Worm (Caenorhabditis elegans): ENCODE measurements around the gene B0244.6.

The B0244.6 gene

DNA sequence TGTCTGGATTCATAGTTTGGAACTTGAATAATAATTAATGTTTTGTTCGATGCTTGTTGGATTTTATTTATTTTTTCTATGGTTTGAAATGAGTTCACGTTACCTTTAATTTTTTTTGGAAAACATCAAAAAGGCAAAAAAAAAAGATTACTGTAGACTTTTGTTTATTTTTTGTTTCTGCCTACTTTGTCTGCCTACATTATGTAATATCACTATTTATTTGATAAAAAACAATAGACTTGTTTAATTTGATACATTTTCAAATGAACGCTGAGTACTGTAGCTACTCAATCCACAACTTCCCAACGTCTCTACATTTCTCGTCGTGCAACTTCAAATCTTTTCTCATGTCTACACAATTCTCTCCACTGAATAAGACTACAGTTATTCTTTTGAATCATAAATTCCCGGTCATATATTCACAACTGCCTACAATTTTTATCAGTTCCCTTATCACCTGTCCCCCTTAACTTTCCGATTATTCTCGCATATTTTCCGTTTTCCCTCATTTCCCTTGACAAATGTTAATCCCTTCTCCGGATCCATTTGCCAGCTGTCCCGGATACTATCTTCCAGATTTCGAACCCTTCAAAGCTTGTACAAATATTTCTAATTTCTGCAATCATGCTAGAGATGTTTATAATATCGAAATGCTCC lies 6.7 kb upstream of the B0244.6 start, which contains the start of the genes B0244.9 and B0244.7:
B0244.9 (minus strand) TSS at position 51 of the 657 bp plus-strand sequence.
B0244.7 (plus strand) TSS at position 522 of the 657 bp plus-strand sequence.
- TF ChIP-seq fos-1 (tag; optimal IDR thresholded peaks at IDR 0.05), result peak; percentile 83
- no peak for TF ChIP-seq crh-2 (tag; optimal IDR thresholded peaks at IDR 0.05)
- no peak for TF ChIP-seq C34F6.9 (tag; optimal IDR thresholded peaks at IDR 0.05)

DNA sequence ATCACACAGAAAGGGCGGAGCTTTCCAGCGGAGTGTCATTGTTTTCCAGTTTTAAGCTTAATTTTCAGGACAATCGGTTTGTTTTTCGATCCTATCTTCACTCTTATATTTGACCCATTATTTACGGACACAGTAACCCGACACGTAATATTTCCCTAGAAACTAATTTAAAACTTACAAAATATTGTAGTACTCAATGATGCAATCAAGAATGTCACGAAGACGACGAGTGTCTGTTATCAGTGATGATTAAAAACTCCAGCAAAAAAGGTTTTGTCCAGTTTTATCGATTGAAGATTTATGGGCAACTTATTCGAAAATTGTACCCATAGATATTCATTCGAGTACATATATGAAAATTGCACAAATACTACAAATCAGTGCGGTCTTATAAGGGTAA lies 4.9 kb upstream of the B0244.6 start, which contains the start of gene B0244.17:
B0244.17 (plus strand) TSS at position 301 of the 400 bp plus-strand sequence.
- TF ChIP-seq fos-1 (tag; optimal IDR thresholded peaks at IDR 0.05) (peak; percentile 73), mab-5 (tag; optimal IDR thresholded peaks at IDR 0.05) (no peak), alr-1 (tag; optimal IDR thresholded peaks at IDR 0.05) (no peak)

DNA sequence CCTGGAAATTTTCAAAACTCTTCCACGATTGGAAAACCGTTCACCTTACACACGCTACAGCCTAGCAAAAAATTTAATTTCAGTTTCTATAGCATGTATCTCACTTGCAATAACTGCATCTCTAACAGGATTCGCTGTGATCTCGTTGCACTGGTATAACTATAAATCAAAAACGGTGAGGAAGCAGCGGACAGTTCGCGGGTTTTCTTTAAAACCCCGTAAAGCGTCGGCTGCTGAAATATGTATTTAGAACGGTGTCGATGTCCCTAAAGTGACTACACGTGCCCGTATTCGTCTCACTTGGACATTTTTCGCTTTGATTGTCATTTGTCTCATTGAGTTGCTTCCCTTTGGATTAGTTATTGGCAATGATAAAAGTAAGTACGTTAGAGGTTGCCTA lies 3.5 kb upstream of the B0244.6 start:
- TF ChIP-seq F13H6.1 (tag; optimal IDR thresholded peaks at IDR 0.05) (no peak), gmeb-1 (tag; optimal IDR thresholded peaks at IDR 0.05) (no peak), C34F6.9 (tag; optimal IDR thresholded peaks at IDR 0.05) (no peak), peb-1 (tag; optimal IDR thresholded peaks at IDR 0.05) (no peak), lin-39 (tag; optimal IDR thresholded peaks at IDR 0.05) (no peak), aly-2 (tag; optimal IDR thresholded peaks at IDR 0.05) (no peak), unc-39 (tag; optimal IDR thresholded peaks at IDR 0.05) (no peak), egl-27 (tag; optimal IDR thresholded peaks at IDR 0.05) (no peak), mdl-1 (tag; optimal IDR thresholded peaks at IDR 0.05) (no peak), ceh-82 (tag; optimal IDR thresholded peaks at IDR 0.05) (no peak), unc-62 (GFP tag; optimal IDR thresholded peaks at IDR 0.05) (no peak), ztf-4 (tag; optimal IDR thresholded peaks at IDR 0.05) (no peak)

DNA sequence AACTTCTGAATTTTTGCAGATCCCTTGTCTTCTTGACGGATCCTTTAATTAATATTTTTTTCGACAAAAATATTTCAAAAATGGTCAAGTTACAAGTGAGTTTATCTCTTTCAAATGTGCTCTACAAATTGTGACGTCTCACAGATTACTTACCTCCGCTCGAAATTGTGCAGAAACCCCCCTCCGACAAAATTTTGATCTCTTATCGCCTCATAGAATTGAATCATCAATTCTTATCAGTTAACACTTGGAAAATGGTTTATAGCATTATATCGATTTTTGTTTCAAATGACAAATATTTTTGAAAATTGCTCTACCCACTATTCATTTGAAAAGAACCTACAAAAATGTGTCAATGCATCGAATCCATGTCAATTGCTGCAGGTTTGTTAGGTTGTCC lies 2.9 kb upstream of the B0244.6 start, which contains the start of gene B0244.10:
B0244.10 (plus strand) TSS at position 254 of the 400 bp plus-strand sequence.
- TF ChIP-seq ZK546.5 (tag; optimal IDR thresholded peaks at IDR 0.05) (no peak), crh-2 (tag; optimal IDR thresholded peaks at IDR 0.05) (peak; percentile 34), fos-1 (tag; optimal IDR thresholded peaks at IDR 0.05) (peak; percentile 98), gmeb-1 (tag; optimal IDR thresholded peaks at IDR 0.05) (peak; percentile 2), blmp-1 (tag; optimal IDR thresholded peaks at IDR 0.05; ENCODE audit: insufficient read depth) (no peak)

DNA sequence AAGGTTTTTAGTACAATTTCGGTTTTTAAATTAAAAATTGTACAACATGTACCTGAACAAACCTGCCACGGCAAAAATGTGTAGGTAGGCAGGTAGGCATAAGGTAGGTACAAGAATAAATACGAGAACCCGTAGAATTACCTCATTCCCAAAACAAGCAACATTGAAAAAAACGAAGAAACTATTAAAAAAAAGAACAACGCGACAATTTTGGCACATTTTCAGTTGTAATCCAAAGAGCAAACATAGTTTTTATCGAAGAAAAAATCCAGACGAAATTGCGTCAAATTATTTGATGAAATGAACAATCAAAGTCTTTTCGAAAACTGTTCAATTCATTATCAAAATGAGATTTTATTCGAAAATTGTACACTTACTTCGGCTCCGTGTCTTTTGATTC lies 2.9 kb downstream of the B0244.6 start, which contains the start of gene B0244.16:
B0244.16 (plus strand) TSS at position 301 of the 400 bp plus-strand sequence.
- TF ChIP-seq lin-11 (tag; optimal IDR thresholded peaks at IDR 0.05), result no peak
- TF ChIP-seq lin-13 (GFP tag; optimal IDR thresholded peaks at IDR 0.05), result no peak
- no peak for TF ChIP-seq R02D3.7 (tag; optimal IDR thresholded peaks at IDR 0.05)
- no peak for TF ChIP-seq mab-5 (tag; optimal IDR thresholded peaks at IDR 0.05)
- TF ChIP-seq egl-27 (tag; optimal IDR thresholded peaks at IDR 0.05), result no peak
- no peak for TF ChIP-seq crh-2 (tag; optimal IDR thresholded peaks at IDR 0.05)
- no peak for TF ChIP-seq zag-1 (tag; optimal IDR thresholded peaks at IDR 0.05)
- no peak for TF ChIP-seq ceh-82 (tag; optimal IDR thresholded peaks at IDR 0.05)

DNA sequence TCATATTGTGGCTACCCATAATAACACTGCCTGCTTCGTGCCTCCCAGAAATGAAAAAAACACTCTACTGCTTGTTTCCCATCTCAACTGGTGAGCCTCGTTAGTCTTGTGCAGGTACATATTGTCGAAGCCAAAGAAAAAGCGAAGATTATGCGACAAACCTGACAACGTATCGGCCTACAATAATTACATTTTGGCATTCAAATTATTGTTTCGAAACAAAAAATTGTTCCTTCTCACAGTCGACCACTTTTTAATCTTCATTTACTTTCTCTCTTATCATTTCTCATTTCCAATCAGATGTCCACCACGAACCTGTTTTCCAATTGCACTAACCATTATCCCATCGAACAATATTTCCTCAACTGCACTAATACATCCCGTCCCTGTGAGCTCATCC lies 5.3 kb downstream of the B0244.6 start, which contains the start of gene B0244.15:
B0244.15 (plus strand) TSS at position 301 of the 400 bp plus-strand sequence.
- TF ChIP-seq nhr-25 (tag; optimal IDR thresholded peaks at IDR 0.05) (no peak), ztf-11 (tag; optimal IDR thresholded peaks at IDR 0.05) (no peak), C34F6.9 (tag; optimal IDR thresholded peaks at IDR 0.05) (no peak), nhr-77 (tag; optimal IDR thresholded peaks at IDR 0.05) (no peak), snpc-4 (tag; optimal IDR thresholded peaks at IDR 0.05) (no peak), nhr-12 (tag; optimal IDR thresholded peaks at IDR 0.05) (no peak), nhr-237 (tag; optimal IDR thresholded peaks at IDR 0.05) (no peak), ama-1 (optimal IDR thresholded peaks at IDR 0.05) (no peak)

DNA sequence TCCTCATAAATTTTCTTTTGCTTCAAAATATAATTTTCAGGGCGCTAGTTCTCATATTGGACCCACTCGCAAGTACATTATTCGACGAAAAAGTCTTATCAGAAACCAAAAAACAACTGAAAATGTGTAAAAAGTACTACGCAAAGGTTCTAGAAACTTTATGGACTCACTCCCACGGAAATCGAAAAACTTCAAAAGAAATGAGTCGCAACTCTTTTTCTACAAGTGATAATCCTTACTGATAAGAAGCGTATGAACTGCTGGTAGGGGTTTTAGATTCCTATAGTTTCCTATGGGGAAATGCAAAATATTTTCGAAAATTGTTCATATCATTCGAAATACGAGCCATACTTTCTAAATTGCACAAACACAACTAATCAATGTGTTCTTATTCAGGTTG lies 6.8 kb downstream of the B0244.6 start, which contains the start of gene B0244.5:
B0244.5 (plus strand) TSS at position 301 of the 400 bp plus-strand sequence.
- no peak for TF ChIP-seq unc-39 (tag; optimal IDR thresholded peaks at IDR 0.05)
- TF ChIP-seq fos-1 (tag; optimal IDR thresholded peaks at IDR 0.05), result peak; percentile 4
- no peak for TF ChIP-seq nhr-23 (tag; optimal IDR thresholded peaks at IDR 0.05)
